Fruit fly (Drosophila melanogaster) whole organism, embryonic: ENCODE measurements around the gene osk.

Experiments
- Antp ChIP-seq: fragments of 200-800 bp; sonication (Bioruptor generic); optimal IDR thresholded peaks from 3 replicates; lab custom pipeline; 2016; ENCODE audit warnings: missing biosample characterization, missing genetic modification characterization
- Blimp-1 ChIP-seq: fragments of 200-800 bp; sonication (Bioruptor generic); optimal IDR thresholded peaks from 3 replicates; lab custom pipeline; 2018; ENCODE audit warnings: missing biosample characterization, missing genetic modification characterization, mild to moderate bottlenecking, moderate library complexity, missing genetic modification reagents
- CG11695 ChIP-seq: fragments of 200-800 bp; sonication (Bioruptor generic); IDR thresholded peaks from 3 replicates; pipeline ENCODE4 v1.3.6; 2022; ENCODE audit warnings: missing biosample characterization, missing genetic modification characterization
- CG12104 ChIP-seq: fragments of 200-800 bp; sonication (Bioruptor generic); optimal IDR thresholded peaks from 3 replicates; lab custom pipeline; 2016; ENCODE audit warnings: missing biosample characterization, missing genetic modification characterization
- CG1233 ChIP-seq: fragments of 200-800 bp; sonication (Bioruptor generic); optimal IDR thresholded peaks from 4 replicates; lab custom pipeline; 2018; ENCODE audit warnings: missing biosample characterization, mild to moderate bottlenecking, missing genetic modification characterization
- CG14441 ChIP-seq: fragments of 200-800 bp; sonication (Bioruptor generic); IDR thresholded peaks from 2 replicates; pipeline ENCODE4 v1.3.6; 2022; ENCODE audit warnings: missing biosample characterization, missing genetic modification characterization
- CG14710 ChIP-seq: fragments of 200-800 bp; sonication (Bioruptor generic); optimal IDR thresholded peaks from 3 replicates; lab custom pipeline; 2019; ENCODE audit warnings: missing biosample characterization, mild to moderate bottlenecking, missing genetic modification characterization, moderate library complexity
- CG1602 ChIP-seq: fragments of 200-800 bp; sonication (Bioruptor generic); optimal IDR thresholded peaks from 3 replicates; lab custom pipeline; 2016; ENCODE audit warnings: missing biosample characterization, missing genetic modification characterization
- CG17328 ChIP-seq: fragments of 200-800 bp; sonication (Bioruptor generic); IDR thresholded peaks from 2 replicates; pipeline ENCODE4 v1.3.6; 2022; ENCODE audit warnings: missing biosample characterization, missing genetic modification characterization
- CG18262 ChIP-seq: fragments of 200-800 bp; optimal IDR thresholded peaks from 3 replicates; lab custom pipeline; 2019; ENCODE audit warnings: missing biosample characterization, mild to moderate bottlenecking, missing genetic modification characterization, moderate library complexity
- CG32767 ChIP-seq: fragments of 200-800 bp; sonication (Bioruptor generic); IDR thresholded peaks from 2 replicates; pipeline ENCODE4 v1.3.6; 2022; ENCODE audit warnings: missing biosample characterization, missing genetic modification characterization
- CG3407 ChIP-seq: fragments of 200-800 bp; sonication (Bioruptor generic); optimal IDR thresholded peaks from 2 replicates; lab custom pipeline; 2018; ENCODE audit warnings: missing biosample characterization, mild to moderate bottlenecking, missing genetic modification characterization
- CG5953 ChIP-seq: fragments of 200-800 bp; sonication (Bioruptor generic); IDR thresholded peaks from 2 replicates; pipeline ENCODE4 v1.3.6; 2022; ENCODE audit warnings: missing biosample characterization, missing genetic modification characterization
- CG7357 ChIP-seq: fragments of 200-800 bp; sonication (Bioruptor generic); IDR thresholded peaks from 3 replicates; pipeline ENCODE4 v1.3.6; 2022; ENCODE audit warnings: missing biosample characterization, missing genetic modification characterization
- CG8388 ChIP-seq: fragments of 200-800 bp; sonication (Bioruptor generic); optimal IDR thresholded peaks from 2 replicates; lab custom pipeline; 2019; ENCODE audit warnings: missing biosample characterization, mild to moderate bottlenecking, missing genetic modification characterization, moderate library complexity
- CG8944 ChIP-seq: fragments of 200-800 bp; sonication (Bioruptor generic); optimal IDR thresholded peaks from 3 replicates; lab custom pipeline; 2016; ENCODE audit warnings: missing biosample characterization, missing genetic modification characterization
- CG9797 ChIP-seq: fragments of 200-800 bp; sonication (Bioruptor generic); optimal IDR thresholded peaks from 3 replicates; lab custom pipeline; 2018; ENCODE audit warnings: missing biosample characterization, mild to moderate bottlenecking, missing genetic modification characterization
- Dp ChIP-seq: fragments of 200-800 bp; sonication (Bioruptor generic); optimal IDR thresholded peaks from 2 replicates; lab custom pipeline; 2018; ENCODE audit warnings: missing biosample characterization, mild to moderate bottlenecking, missing genetic modification characterization, moderate library complexity
- HHEX ChIP-seq: fragments of 200-800 bp; sonication (Bioruptor generic); optimal IDR thresholded peaks from 3 replicates; lab custom pipeline; 2017; ENCODE audit warnings: missing biosample characterization, mild to moderate bottlenecking, missing genetic modification characterization, missing genetic modification reagents
- Hmr ChIP-seq: fragments of 200-800 bp; sonication (Bioruptor generic); optimal IDR thresholded peaks from 3 replicates; lab custom pipeline; 2017; ENCODE audit warnings: mild to moderate bottlenecking, missing biosample characterization, missing genetic modification reagents, missing genetic modification characterization
- Hmx ChIP-seq: fragments of 200-800 bp; sonication (Bioruptor generic); optimal IDR thresholded peaks from 2 replicates; lab custom pipeline; 2016; ENCODE audit warnings: missing biosample characterization, missing genetic modification characterization
- Jarid2 ChIP-seq: fragments of 200-800 bp; sonication (Bioruptor generic); optimal IDR thresholded peaks from 3 replicates; lab custom pipeline; 2017; ENCODE audit warnings: mild to moderate bottlenecking, missing biosample characterization, missing genetic modification reagents, missing genetic modification characterization
- Kr ChIP-seq: fragments of 200-800 bp; sonication (Bioruptor generic); optimal IDR thresholded peaks from 2 replicates; lab custom pipeline; 2017; ENCODE audit warnings: missing biosample characterization, mild to moderate bottlenecking, missing genetic modification characterization
- Max ChIP-seq: fragments of 200-800 bp; sonication (Bioruptor generic); optimal IDR thresholded peaks from 2 replicates; lab custom pipeline; 2016; ENCODE audit warnings: missing biosample characterization, mild to moderate bottlenecking, missing genetic modification characterization
- Opbp ChIP-seq: fragments of 200-800 bp; sonication (Bioruptor generic); IDR thresholded peaks from 3 replicates; pipeline ENCODE4 v1.3.6; 2022; ENCODE audit warnings: missing biosample characterization, missing genetic modification characterization; ENCODE audit not compliant: partially characterized antibody
- Sox100B ChIP-seq: fragments of 200-800 bp; sonication (Bioruptor generic); optimal IDR thresholded peaks from 3 replicates; lab custom pipeline; 2018; ENCODE audit warnings: missing biosample characterization, mild to moderate bottlenecking, missing genetic modification characterization
- Stat92E ChIP-seq, 3 experiments: fragments of >200 bp in 2 of 3; fragments of 200-800 bp in 1 of 3; sonication (Bioruptor generic) in 1 of 3; optimal IDR thresholded peaks; 2 replicates each; lab custom pipeline; 2017 to 2019; ENCODE audit warnings: missing biosample characterization in 3 of 3, missing genetic modification characterization in 3 of 3, mild to moderate bottlenecking in 1 of 3, moderate library complexity in 1 of 3
- Taf1 ChIP-seq: fragments of 200-800 bp; sonication (Bioruptor generic); IDR thresholded peaks from 2 replicates; pipeline ENCODE4 v1.3.6; 2022; ENCODE audit warnings: missing biosample characterization, missing genetic modification characterization
- ab ChIP-seq: fragments of 200-800 bp; sonication (Bioruptor generic); optimal IDR thresholded peaks from 2 replicates; lab custom pipeline; 2016; ENCODE audit warnings: missing biosample characterization, missing genetic modification characterization
- ash1 ChIP-seq: fragments of 200-800 bp; sonication (Bioruptor generic); optimal IDR thresholded peaks from 2 replicates; lab custom pipeline; 2018; ENCODE audit warnings: missing biosample characterization, mild to moderate bottlenecking, missing genetic modification characterization
- bab2 ChIP-seq: fragments of 200-800 bp; sonication (Bioruptor generic); optimal IDR thresholded peaks from 2 replicates; lab custom pipeline; 2016; ENCODE audit warnings: missing biosample characterization, missing genetic modification characterization
- bigmax ChIP-seq: fragments of 200-800 bp; sonication (Bioruptor generic); optimal IDR thresholded peaks from 2 replicates; lab custom pipeline; 2018; ENCODE audit warnings: missing biosample characterization, mild to moderate bottlenecking, missing genetic modification characterization
- br ChIP-seq: fragments of >200 bp; optimal IDR thresholded peaks from 2 replicates; lab custom pipeline; 2017
- fd64A ChIP-seq: fragments of 200-800 bp; sonication (Bioruptor generic); optimal IDR thresholded peaks from 3 replicates; lab custom pipeline; 2018; ENCODE audit warnings: missing biosample characterization, mild to moderate bottlenecking, missing genetic modification characterization
- gcm ChIP-seq: fragments of 200-800 bp; sonication (Bioruptor generic); optimal IDR thresholded peaks from 2 replicates; lab custom pipeline; 2019; ENCODE audit warnings: missing biosample characterization, mild to moderate bottlenecking, missing genetic modification characterization, moderate library complexity
- gem ChIP-seq: fragments of 200-800 bp; sonication (Bioruptor generic); optimal IDR thresholded peaks from 2 replicates; lab custom pipeline; 2019; ENCODE audit warnings: missing biosample characterization, mild to moderate bottlenecking, missing genetic modification characterization, moderate library complexity
- grn ChIP-seq: fragments of 200-800 bp; sonication (Bioruptor generic); optimal IDR thresholded peaks from 3 replicates; lab custom pipeline; 2017; ENCODE audit warnings: missing biosample characterization, missing genetic modification characterization
- h ChIP-seq: fragments of >200 bp; optimal IDR thresholded peaks from 2 replicates; lab custom pipeline; 2017
- hb ChIP-seq: fragments of 200-800 bp; sonication (Bioruptor generic); IDR thresholded peaks from 3 replicates; pipeline ENCODE4 v1.3.6; 2022; ENCODE audit warnings: missing biosample characterization, missing genetic modification characterization; ENCODE audit not compliant: partially characterized antibody
- lbe ChIP-seq: fragments of 200-800 bp; sonication (Bioruptor generic); optimal IDR thresholded peaks from 2 replicates; lab custom pipeline; 2016; ENCODE audit warnings: missing biosample characterization, mild to moderate bottlenecking, missing genetic modification characterization
- lmd ChIP-seq: fragments of 200-800 bp; sonication (Bioruptor generic); IDR thresholded peaks from 2 replicates; pipeline ENCODE4 v1.3.6; 2022; ENCODE audit warnings: missing biosample characterization, missing genetic modification characterization
- lola ChIP-seq, 3 experiments: fragments of >200 bp in 2 of 3; fragments of 200-800 bp in 1 of 3; sonication (Bioruptor generic) in 1 of 3; optimal IDR thresholded peaks; 2 replicates each; lab custom pipeline; 2017 to 2019; ENCODE audit warnings: missing biosample characterization in 3 of 3, missing genetic modification characterization in 3 of 3, mild to moderate bottlenecking in 1 of 3, moderate library complexity in 1 of 3
- mam ChIP-seq: fragments of 200-800 bp; sonication (Bioruptor generic); optimal IDR thresholded peaks from 3 replicates; lab custom pipeline; 2016; ENCODE audit warnings: missing biosample characterization, missing genetic modification characterization
- mld ChIP-seq: fragments of 200-800 bp; sonication (Bioruptor generic); IDR thresholded peaks from 3 replicates; pipeline ENCODE4 v1.3.6; 2022; ENCODE audit warnings: missing biosample characterization, missing genetic modification characterization; ENCODE audit not compliant: partially characterized antibody
- nerfin-1 ChIP-seq: fragments of 200-800 bp; sonication (Bioruptor generic); optimal IDR thresholded peaks from 3 replicates; lab custom pipeline; 2019; ENCODE audit warnings: missing biosample characterization, mild to moderate bottlenecking, missing genetic modification characterization, moderate library complexity
- onecut ChIP-seq: fragments of 200-800 bp; sonication (Bioruptor generic); IDR thresholded peaks from 2 replicates; pipeline ENCODE4 v1.3.6; 2022; ENCODE audit warnings: missing biosample characterization, missing genetic modification characterization
- run ChIP-seq: fragments of 200-800 bp; sonication (Bioruptor generic); optimal IDR thresholded peaks from 3 replicates; lab custom pipeline; 2018; ENCODE audit warnings: missing biosample characterization, mild to moderate bottlenecking, missing genetic modification characterization
- sr ChIP-seq: fragments of 200-800 bp; sonication (Bioruptor generic); IDR thresholded peaks from 3 replicates; pipeline ENCODE4 v1.3.6; 2022; ENCODE audit warnings: missing biosample characterization, missing genetic modification characterization
- ssp ChIP-seq: fragments of 200-800 bp; sonication (Bioruptor generic); IDR thresholded peaks from 2 replicates; pipeline ENCODE4 v1.3.6; 2022; ENCODE audit warnings: missing biosample characterization, missing genetic modification characterization
- stc ChIP-seq: fragments of 200-800 bp; sonication (Bioruptor generic); IDR thresholded peaks from 2 replicates; pipeline ENCODE4 v1.3.6; 2022; ENCODE audit warnings: missing biosample characterization, missing genetic modification characterization
- vfl ChIP-seq: fragments of 200-800 bp; sonication (Bioruptor generic); optimal IDR thresholded peaks from 2 replicates; lab custom pipeline; 2016; ENCODE audit warnings: missing biosample characterization, missing genetic modification characterization

The osk gene

DNA sequence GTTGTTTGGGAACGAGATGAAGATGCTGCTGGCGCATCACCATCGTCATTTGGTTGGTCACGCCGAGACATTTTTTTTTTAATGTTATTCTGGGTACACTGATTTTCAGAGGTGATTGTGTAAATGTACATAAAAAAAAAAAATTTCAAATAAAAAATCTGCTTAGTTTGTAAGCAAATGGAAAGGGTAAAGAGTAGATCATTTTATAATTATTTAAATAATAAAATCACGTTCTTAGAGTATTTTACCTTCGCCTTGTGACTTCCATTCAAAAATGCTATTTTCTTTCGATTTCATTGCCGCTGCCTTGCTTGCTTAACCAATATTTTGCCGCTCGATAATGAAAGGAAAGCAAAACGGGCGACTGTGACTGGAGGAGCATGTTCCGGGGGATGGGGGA is 43.8 kb downstream of the osk start (continued):
- no peak for TF ChIP-seq hb
- no peak for TF ChIP-seq Antp (GFP tag; lab: Kevin White, UChicago)
- peak; percentile 65; the same call in 1 of the 2 replicates for TF ChIP-seq stc (GFP tag; lab: Robert Waterston, UW)
- peak; percentile 23 for TF ChIP-seq CG18262 (tag; lab: Kevin White, UChicago)
- no peak for TF ChIP-seq bigmax
- TF ChIP-seq ssp = peak; percentile 42
- peak; percentile 64 for TF ChIP-seq gem (tag; lab: Kevin White, UChicago)
- no peak for TF ChIP-seq ash1 (GFP tag; lab: Kevin White, UChicago)
- no peak for TF ChIP-seq gcm
- no peak for TF ChIP-seq Kr (GFP tag; lab: Kevin White, UChicago)
- no peak for TF ChIP-seq mld (GFP tag; lab: Robert Waterston, UW)
- peak; percentile 1 for TF ChIP-seq CG12104 (GFP tag; lab: Kevin White, UChicago)
- TF ChIP-seq CG8944 = no peak
- no peak for TF ChIP-seq vfl (GFP tag; lab: Kevin White, UChicago)
- TF ChIP-seq Hmr = no peak
- no peak for TF ChIP-seq Dp (GFP tag; lab: Kevin White, UChicago)
- no peak for TF ChIP-seq Opbp
- peak in 1 of 3 experiments; percentile 12 for TF ChIP-seq lola (GFP tag; optimal IDR thresholded peaks at IDR 0.05; lab: Kevin White, UChicago)
- 0 out of 2 replicates have a peak, but pooled peaks have one; percentile 37 for TF ChIP-seq CG5953
- TF ChIP-seq nerfin-1 = peak; percentile 6
- no peak for TF ChIP-seq grn
- no peak for TF ChIP-seq bab2 (GFP tag; lab: Kevin White, UChicago)
- no peak for TF ChIP-seq br (lab: Kevin White, UChicago)
- TF ChIP-seq CG32767 (GFP tag; lab: Robert Waterston, UW) = no peak
- peak; percentile 2 for TF ChIP-seq CG3407 (GFP tag; lab: Kevin White, UChicago)
- TF ChIP-seq Max (GFP tag; lab: Kevin White, UChicago) = no peak
- peak; percentile 34; the same call in 1 of the 3 replicates for TF ChIP-seq CG7357 (GFP tag; lab: Robert Waterston, UW)
- peak; percentile 79 for TF ChIP-seq Blimp-1
- TF ChIP-seq lbe (GFP tag; lab: Kevin White, UChicago) = peak; percentile 40
- TF ChIP-seq onecut (GFP tag; lab: Robert Waterston, UW) = 0 out of 2 replicates have a peak, but pooled peaks have one; percentile 12
- TF ChIP-seq CG14441 (GFP tag; lab: Robert Waterston, UW) = 0 out of 2 replicates have a peak, but pooled peaks have one; percentile 40
- no peak for TF ChIP-seq fd64A (GFP tag; lab: Kevin White, UChicago)
- no peak for TF ChIP-seq run (tag; lab: Kevin White, UChicago)
- TF ChIP-seq CG1602 (GFP tag; lab: Kevin White, UChicago) = peak; percentile 14
- peak; percentile 34; the same call in 1 of the 2 replicates for TF ChIP-seq lmd (GFP tag; lab: Robert Waterston, UW)
- no peak for TF ChIP-seq CG1233 (GFP tag; lab: Kevin White, UChicago)
- TF ChIP-seq Taf1 = no peak
- peak; percentile 52; the same call in 1 of the 2 replicates for TF ChIP-seq CG17328 (GFP tag; lab: Robert Waterston, UW)
- no peak for TF ChIP-seq CG9797
- TF ChIP-seq sr = no peak
- TF ChIP-seq HHEX (GFP tag; lab: Kevin White, UChicago) = peak; percentile 16
- no peak for TF ChIP-seq ab (GFP tag; lab: Kevin White, UChicago)
- TF ChIP-seq Stat92E (GFP tag; optimal IDR thresholded peaks at IDR 0.05; lab: Kevin White, UChicago) = no peak
- no peak for TF ChIP-seq Hmx (GFP tag; lab: Kevin White, UChicago)
- peak; percentile 22 for TF ChIP-seq CG14710 (tag; lab: Kevin White, UChicago)
- TF ChIP-seq CG8388 = peak; percentile 63
- TF ChIP-seq CG11695 (GFP tag; lab: Robert Waterston, UW) = 0 out of 3 replicates have a peak, but pooled peaks have one; percentile 28
- peak; percentile 13 for TF ChIP-seq Sox100B
- TF ChIP-seq h (lab: Kevin White, UChicago) = no peak
- no peak for TF ChIP-seq Jarid2 (GFP tag; lab: Kevin White, UChicago)
- no peak for TF ChIP-seq mam (GFP tag; lab: Kevin White, UChicago)
